Worm (Caenorhabditis elegans) whole organism, late embryonic: Measurements from ENCODE around the gene C50E3.7.

Experiments used
- F13H6.1 ChIP-seq: sonication (generic microtip); optimal IDR thresholded peaks from 2 replicates; lab custom pipeline; 2016; ENCODE audit warnings: missing genetic modification characterization, missing compliant biosample characterization
- K02D7.2 ChIP-seq: sonication (generic microtip); optimal IDR thresholded peaks from 2 replicates; lab custom pipeline; 2017; ENCODE audit warnings: mild to moderate bottlenecking, missing genetic modification characterization, missing compliant biosample characterization
- K09A11.1 ChIP-seq: sonication (generic microtip); optimal IDR thresholded peaks from 2 replicates; lab custom pipeline; 2017; ENCODE audit warnings: antibody characterized with exemption, mild to moderate bottlenecking, missing genetic modification characterization, missing compliant biosample characterization; ENCODE audit not compliant: insufficient read depth
- T23F11.4 ChIP-seq: fragments of 200-800 bp; sonication (Bioruptor generic); optimal IDR thresholded peaks from 2 replicates; lab custom pipeline; 2018; ENCODE audit warnings: mild to moderate bottlenecking, missing genetic modification characterization, missing compliant biosample characterization
- Y22D7AL.16 ChIP-seq: sonication (generic microtip); optimal IDR thresholded peaks from 2 replicates; lab custom pipeline; 2016; ENCODE audit warnings: missing genetic modification characterization, missing compliant biosample characterization
- ama-1 ChIP-seq: fragments of 150-350 bp; optimal IDR thresholded peaks from 2 replicates; lab custom pipeline; 2014
- ceh-22 ChIP-seq: sonication (generic microtip); optimal IDR thresholded peaks from 2 replicates; lab custom pipeline; 2017; ENCODE audit warnings: missing biosample characterization, missing genetic modification characterization
- ceh-31 ChIP-seq: sonication (generic microtip); optimal IDR thresholded peaks from 2 replicates; lab custom pipeline; 2016; ENCODE audit warnings: missing genetic modification characterization, missing compliant biosample characterization
- ceh-34 ChIP-seq: sonication (generic microtip); optimal IDR thresholded peaks from 2 replicates; lab custom pipeline; 2016; ENCODE audit warnings: mild to moderate bottlenecking, missing genetic modification characterization, missing compliant biosample characterization
- ceh-45 ChIP-seq: fragments of 200-800 bp; sonication (Bioruptor generic); IDR thresholded peaks from 2 replicates; pipeline ENCODE4 v1.3.6; 2022; ENCODE audit warnings: missing genetic modification reagents, missing genetic modification characterization, missing compliant biosample characterization
- ceh-48 ChIP-seq: sonication (generic microtip); optimal IDR thresholded peaks from 2 replicates; lab custom pipeline; 2016; ENCODE audit warnings: missing genetic modification characterization, inconsistent platforms, missing compliant biosample characterization
- ceh-6 ChIP-seq: fragments of 200-800 bp; sonication (Bioruptor generic); optimal IDR thresholded peaks from 2 replicates; lab custom pipeline; 2018; ENCODE audit warnings: mild to moderate bottlenecking, missing genetic modification characterization, missing compliant biosample characterization
- ceh-9 ChIP-seq: sonication (generic microtip); optimal IDR thresholded peaks from 2 replicates; lab custom pipeline; 2016; ENCODE audit warnings: mild to moderate bottlenecking, missing genetic modification characterization, inconsistent platforms, missing compliant biosample characterization
- fkh-10 ChIP-seq: fragments of 150-350 bp; optimal IDR thresholded peaks from 2 replicates; lab custom pipeline; 2014; ENCODE audit warnings: missing biosample characterization, missing genetic modification reagents, missing genetic modification characterization
- gmeb-2 ChIP-seq: sonication (generic microtip); optimal IDR thresholded peaks from 2 replicates; lab custom pipeline; 2016; ENCODE audit warnings: missing genetic modification characterization, inconsistent platforms, missing compliant biosample characterization
- hlh-13 ChIP-seq: fragments of 200-800 bp; sonication (Bioruptor generic); optimal IDR thresholded peaks from 2 replicates; lab custom pipeline; 2018; ENCODE audit warnings: mild to moderate bottlenecking, missing genetic modification characterization, missing compliant biosample characterization
- hlh-30 ChIP-seq: sonication (generic microtip); optimal IDR thresholded peaks from 2 replicates; lab custom pipeline; 2017; ENCODE audit warnings: antibody characterized with exemption, missing genetic modification characterization, missing compliant biosample characterization; ENCODE audit not compliant: insufficient read depth
- hlh-6 ChIP-seq: sonication (generic microtip); optimal IDR thresholded peaks from 2 replicates; lab custom pipeline; 2016; ENCODE audit warnings: missing genotype, missing genetic modification characterization, missing compliant biosample characterization
- hlh-8 ChIP-seq: sonication (generic microtip); optimal IDR thresholded peaks from 2 replicates; lab custom pipeline; 2016; ENCODE audit warnings: missing genotype, missing genetic modification characterization, missing compliant biosample characterization
- lim-6 ChIP-seq: sonication (generic microtip); optimal IDR thresholded peaks from 2 replicates; lab custom pipeline; 2016; ENCODE audit warnings: missing genetic modification characterization, missing compliant biosample characterization
- lin-11 ChIP-seq: fragments of 200-800 bp; sonication (Bioruptor generic); optimal IDR thresholded peaks from 2 replicates; lab custom pipeline; 2018; ENCODE audit warnings: mild to moderate bottlenecking, missing genetic modification characterization, missing compliant biosample characterization
- madf-2 ChIP-seq: sonication (generic microtip); optimal IDR thresholded peaks from 2 replicates; lab custom pipeline; 2017; ENCODE audit warnings: missing genetic modification characterization, missing compliant biosample characterization
- mec-3 ChIP-seq: sonication (generic microtip); optimal IDR thresholded peaks from 2 replicates; lab custom pipeline; 2016; ENCODE audit warnings: borderline replicate concordance, missing genetic modification characterization, missing compliant biosample characterization
- nhr-11 ChIP-seq: fragments of 150-350 bp; optimal IDR thresholded peaks from 2 replicates; lab custom pipeline; 2014; ENCODE audit warnings: missing biosample characterization, missing genetic modification characterization
- nhr-232 ChIP-seq: sonication (generic microtip); optimal IDR thresholded peaks from 2 replicates; lab custom pipeline; 2016; ENCODE audit warnings: missing genetic modification characterization, missing compliant biosample characterization
- npax-4 ChIP-seq: sonication (generic microtip); optimal IDR thresholded peaks from 2 replicates; lab custom pipeline; 2016; ENCODE audit warnings: missing genetic modification characterization, missing compliant biosample characterization
- pag-3 ChIP-seq: sonication (generic microtip); optimal IDR thresholded peaks from 2 replicates; lab custom pipeline; 2016; ENCODE audit warnings: missing compliant biosample characterization, missing genetic modification characterization, borderline replicate concordance
- pat-9 ChIP-seq: fragments of 200-800 bp; sonication (Bioruptor generic); optimal IDR thresholded peaks from 2 replicates; lab custom pipeline; 2018; ENCODE audit warnings: mild to moderate bottlenecking, missing genetic modification characterization, moderate library complexity, missing compliant biosample characterization
- pha-2 ChIP-seq: sonication (generic microtip); optimal IDR thresholded peaks from 2 replicates; lab custom pipeline; 2017; ENCODE audit warnings: mild to moderate bottlenecking, missing genetic modification characterization, missing compliant biosample characterization
- pha-4 ChIP-seq: fragments of 150-350 bp; optimal IDR thresholded peaks from 2 replicates; lab custom pipeline; 2018; ENCODE audit warnings: missing biosample characterization, missing genetic modification reagents, missing genetic modification characterization
- pqm-1 ChIP-seq: sonication (generic microtip); optimal IDR thresholded peaks from 2 replicates; lab custom pipeline; 2016; ENCODE audit warnings: missing genetic modification characterization, missing compliant biosample characterization
- ref-2 ChIP-seq: sonication (generic microtip); optimal IDR thresholded peaks from 2 replicates; lab custom pipeline; 2016; ENCODE audit warnings: missing genetic modification characterization, missing compliant biosample characterization
- sdc-2 ChIP-seq: sonication (generic microtip); optimal IDR thresholded peaks from 2 replicates; lab custom pipeline; 2016; ENCODE audit warnings: missing genotype, missing genetic modification characterization, missing compliant biosample characterization
- sox-4 ChIP-seq: sonication (generic microtip); optimal IDR thresholded peaks from 2 replicates; lab custom pipeline; 2017; ENCODE audit warnings: mild to moderate bottlenecking, missing genetic modification characterization, inconsistent platforms, missing compliant biosample characterization
- syd-9 ChIP-seq: sonication (generic microtip); optimal IDR thresholded peaks from 2 replicates; lab custom pipeline; 2016; ENCODE audit warnings: mild to moderate bottlenecking, missing genetic modification characterization, moderate library complexity, missing compliant biosample characterization
- tbx-2 ChIP-seq: sonication (generic microtip); optimal IDR thresholded peaks from 2 replicates; lab custom pipeline; 2016; ENCODE audit warnings: missing genetic modification characterization, missing compliant biosample characterization
- unc-3 ChIP-seq, 2 experiments: fragments of 200-800 bp in 1 of 2; sonication (Bioruptor generic) in 1 of 2; sonication (generic microtip) in 1 of 2; conservative IDR thresholded peaks in 1 of 2; optimal IDR thresholded peaks in 1 of 2; 2 replicates each; pipeline versions ENCODE4 v1.3.6 to Lab custom; 2016 to 2022; ENCODE audit warnings: missing compliant biosample characterization in 2 of 2, missing genetic modification characterization in 2 of 2, missing genetic modification reagents in 1 of 2
- unc-42 ChIP-seq: sonication (generic microtip); optimal IDR thresholded peaks from 2 replicates; lab custom pipeline; 2016; ENCODE audit warnings: missing genotype, missing genetic modification characterization, missing compliant biosample characterization
- unc-86 ChIP-seq: sonication (generic microtip); optimal IDR thresholded peaks from 2 replicates; lab custom pipeline; 2016; ENCODE audit warnings: missing genetic modification characterization, missing compliant biosample characterization

Gene C50E3.7

DNA sequence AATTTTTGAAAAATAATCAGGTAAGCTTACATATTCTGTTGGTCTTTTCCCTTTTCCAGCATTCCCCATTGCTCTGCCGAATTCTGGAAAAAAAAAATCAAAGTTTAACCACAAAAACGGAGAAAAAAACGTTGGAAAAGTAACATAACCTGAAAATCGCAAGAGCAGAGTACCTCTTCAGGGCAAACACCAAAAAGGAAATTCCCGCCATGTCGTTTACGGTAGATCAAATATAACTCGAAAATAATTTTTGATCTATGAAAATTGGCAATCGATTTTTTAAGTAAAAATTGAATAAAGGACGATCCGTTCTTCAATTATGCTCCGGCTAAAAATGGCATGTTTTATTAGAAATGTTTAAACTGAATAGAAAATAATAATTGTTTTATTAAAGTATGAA, 5.2 kb upstream of the C50E3.7 start, which contains the start of gene C50E3.11:
C50E3.11 (minus strand) TSS at position 83 of the 400 bp plus-strand sequence.
- no peak for TF ChIP-seq Y22D7AL.16 (tag; lab: Kevin White, UChicago)
- no peak for TF ChIP-seq gmeb-2 (tag; lab: Kevin White, UChicago)
- TF ChIP-seq madf-2 (tag; lab: Kevin White, UChicago) = no peak
- TF ChIP-seq unc-3 (GFP tag; conservative IDR thresholded peaks at IDR 0.05; lab: Robert Waterston, UW) = no peak
- no peak for TF ChIP-seq unc-3 (tag; optimal IDR thresholded peaks at IDR 0.05; lab: Kevin White, UChicago)
- TF ChIP-seq pha-2 (tag; lab: Kevin White, UChicago) = no peak
- TF ChIP-seq hlh-8 = no peak
- TF ChIP-seq unc-86 (tag; lab: Kevin White, UChicago) = no peak
- no peak for TF ChIP-seq syd-9 (tag; lab: Kevin White, UChicago)
- TF ChIP-seq K09A11.1 = no peak
- TF ChIP-seq ceh-45 (GFP tag; lab: Robert Waterston, UW) = no peak
- TF ChIP-seq hlh-30 = no peak
- TF ChIP-seq nhr-232 = no peak
- no peak for TF ChIP-seq nhr-11 (tag; lab: Kevin White, UChicago)
- no peak for TF ChIP-seq unc-42 (tag; lab: Kevin White, UChicago)

DNA sequence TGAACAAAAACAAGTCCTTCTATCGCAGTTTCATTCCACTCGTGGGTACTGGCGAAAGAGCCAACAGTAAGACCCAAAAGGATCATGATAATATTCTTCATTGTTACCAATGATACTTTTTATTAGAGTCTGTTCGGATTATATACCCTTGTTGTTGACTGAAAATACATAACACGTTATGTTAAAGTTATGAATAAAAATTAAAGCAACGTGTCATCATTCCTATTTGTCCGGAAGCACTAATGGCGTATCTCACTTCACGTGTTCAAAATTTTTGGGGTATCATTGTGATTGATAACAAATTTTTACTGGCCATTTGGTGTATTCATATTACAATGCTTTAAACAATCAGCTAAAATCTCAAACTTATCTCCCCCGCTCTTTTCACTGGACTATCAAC, 3.3 kb upstream of the C50E3.7 start, which contains the start of gene scl-26:
scl-26 (minus strand) TSS at position 101 of the 400 bp plus-strand sequence.
- TF ChIP-seq sox-4 (tag; lab: Kevin White, UChicago) (no peak), pqm-1 (tag; lab: Kevin White, UChicago) (no peak), hlh-6 (tag; lab: Kevin White, UChicago) (no peak), gmeb-2 (tag; lab: Kevin White, UChicago) (no peak), ceh-6 (no peak), F13H6.1 (tag; lab: Kevin White, UChicago) (no peak), T23F11.4 (GFP tag; lab: Kevin White, UChicago) (no peak), nhr-232 (no peak), madf-2 (tag; lab: Kevin White, UChicago) (no peak), unc-42 (tag; lab: Kevin White, UChicago) (no peak), ama-1 (lab: Kevin White, UChicago) (no peak), lim-6 (tag; lab: Kevin White, UChicago) (no peak), syd-9 (tag; lab: Kevin White, UChicago) (no peak), lin-11 (no peak), tbx-2 (tag; lab: Kevin White, UChicago) (no peak), ceh-22 (tag; lab: Kevin White, UChicago) (no peak), npax-4 (no peak)

DNA sequence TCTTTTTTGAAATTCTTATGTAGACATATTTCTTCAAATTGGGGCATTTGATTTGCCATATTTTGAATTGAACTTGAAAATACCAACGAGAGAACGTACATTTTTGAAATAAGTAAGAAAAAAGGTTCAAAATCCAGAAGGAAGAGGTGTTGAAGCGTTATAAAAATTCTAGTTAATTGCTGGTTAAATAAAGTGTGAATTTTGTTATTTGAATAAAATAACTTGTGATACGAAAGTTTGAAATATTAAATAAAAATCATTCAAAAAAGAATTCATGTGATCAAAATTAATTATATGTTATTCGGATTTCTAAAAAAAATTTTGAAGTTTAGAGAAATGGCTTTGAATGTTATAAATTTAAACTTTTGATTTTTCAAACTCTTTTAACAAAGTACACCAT, 2.0 kb upstream of the C50E3.7 start, which contains the start of gene C50E3.9:
C50E3.9 (minus strand) TSS at position 101 of the 400 bp plus-strand sequence.
- TF ChIP-seq unc-42 (tag; lab: Kevin White, UChicago) = no peak
- TF ChIP-seq pha-4 (tag; lab: Kevin White, UChicago) = no peak
- no peak for TF ChIP-seq hlh-13
- no peak for TF ChIP-seq pat-9
- TF ChIP-seq gmeb-2 (tag; lab: Kevin White, UChicago) = no peak
- TF ChIP-seq fkh-10 (GFP tag; lab: Kevin White, UChicago) = no peak
- no peak for TF ChIP-seq tbx-2 (tag; lab: Kevin White, UChicago)
- TF ChIP-seq ceh-34 (tag; lab: Kevin White, UChicago) = no peak
- no peak for TF ChIP-seq sdc-2
- no peak for TF ChIP-seq nhr-11 (tag; lab: Kevin White, UChicago)

DNA sequence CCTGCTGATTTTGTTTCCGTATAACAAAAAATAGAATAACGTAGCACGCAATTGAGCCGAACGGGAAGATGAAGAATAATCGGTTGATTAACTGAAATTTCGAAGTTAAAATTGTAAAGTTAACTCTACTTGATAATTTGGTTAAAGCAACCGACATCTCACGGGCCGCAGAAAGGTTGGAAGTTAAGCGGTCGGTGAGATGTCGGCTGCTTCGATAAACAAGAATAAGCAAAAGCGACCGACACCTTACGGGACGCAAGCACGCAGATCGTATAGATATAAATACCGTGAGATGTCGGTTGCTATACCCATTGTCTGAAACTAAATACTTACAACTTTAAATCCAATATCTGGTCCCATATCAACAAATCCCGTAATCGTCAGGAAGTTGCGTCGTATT, 3.0 kb downstream of the C50E3.7 start:
- TF ChIP-seq K02D7.2 (tag; lab: Kevin White, UChicago) (no peak), ceh-31 (tag; lab: Kevin White, UChicago) (no peak), ceh-48 (no peak), fkh-10 (GFP tag; lab: Kevin White, UChicago) (no peak), hlh-8 (no peak), ceh-6 (no peak), mec-3 (no peak), pha-2 (tag; lab: Kevin White, UChicago) (no peak), nhr-232 (no peak), ceh-9 (no peak), pag-3 (tag; lab: Kevin White, UChicago) (no peak), ref-2 (tag; lab: Kevin White, UChicago) (no peak), unc-3 (GFP tag; conservative IDR thresholded peaks at IDR 0.05; lab: Robert Waterston, UW) (no peak), unc-3 (tag; optimal IDR thresholded peaks at IDR 0.05; lab: Kevin White, UChicago) (no peak)
